Fruit fly (Drosophila melanogaster) whole organism, adult: Measurements from ENCODE around the gene Pp1-87B.
A peak's percentile ranks its signal among the peaks of the same experiment; 100 is the strongest.

Experiments
- CG11617 ChIP-seq: fragments of 200-800 bp; sonication (Bioruptor generic); optimal IDR thresholded peaks from 2 replicates; lab custom pipeline; 2017; ENCODE audit warnings: mild to moderate bottlenecking, missing biosample characterization, missing genetic modification reagents, missing genetic modification characterization
- CG14711 ChIP-seq: fragments of 200-800 bp; sonication (Bioruptor generic); optimal IDR thresholded peaks from 2 replicates; lab custom pipeline; 2018; ENCODE audit warnings: missing biosample characterization, mild to moderate bottlenecking, missing genetic modification characterization, moderate library complexity
- CG1620 ChIP-seq: fragments of 200-800 bp; sonication (Bioruptor generic); optimal IDR thresholded peaks from 2 replicates; lab custom pipeline; 2016; ENCODE audit warnings: missing biosample characterization, missing genetic modification characterization
- CG33017 ChIP-seq: fragments of 200-800 bp; sonication (Bioruptor generic); optimal IDR thresholded peaks from 2 replicates; lab custom pipeline; 2018; ENCODE audit warnings: missing biosample characterization, mild to moderate bottlenecking, missing genetic modification characterization, moderate library complexity
- CG7045 ChIP-seq: fragments of 200-800 bp; sonication (Bioruptor generic); optimal IDR thresholded peaks from 2 replicates; lab custom pipeline; 2017; ENCODE audit warnings: missing biosample characterization, mild to moderate bottlenecking, missing genetic modification characterization
- Clk ChIP-seq: fragments of 200-800 bp; sonication (Bioruptor generic); optimal IDR thresholded peaks from 2 replicates; lab custom pipeline; 2017; ENCODE audit warnings: missing biosample characterization, missing genetic modification characterization
- Crg-1 ChIP-seq: fragments of 200-800 bp; sonication (Bioruptor generic); optimal IDR thresholded peaks from 2 replicates; lab custom pipeline; 2016; ENCODE audit warnings: missing biosample characterization, missing genetic modification characterization
- Mnt ChIP-seq: fragments of 200-800 bp; sonication (Bioruptor generic); optimal IDR thresholded peaks from 2 replicates; lab custom pipeline; 2016; ENCODE audit warnings: missing biosample characterization, mild to moderate bottlenecking, missing genetic modification characterization
- cic ChIP-seq: fragments of 200-800 bp; sonication (Bioruptor generic); optimal IDR thresholded peaks from 2 replicates; lab custom pipeline; 2017; ENCODE audit warnings: missing biosample characterization, mild to moderate bottlenecking, missing genetic modification characterization, moderate library complexity
- cnc ChIP-seq, 2 experiments: fragments of >200 bp; optimal IDR thresholded peaks; 2 replicates each; lab custom pipeline; 2017
- kay ChIP-seq: fragments of 200-800 bp; sonication (Bioruptor generic); peaks from one replicate; lab custom pipeline; 2016; ENCODE audit warnings: missing biosample characterization, missing genetic modification characterization, borderline replicate concordance
- ovo ChIP-seq: fragments of 200-800 bp; sonication (Bioruptor generic); optimal IDR thresholded peaks from 2 replicates; lab custom pipeline; 2016; ENCODE audit warnings: missing biosample characterization, missing genetic modification characterization
- pad ChIP-seq: fragments of 200-800 bp; sonication (Bioruptor generic); optimal IDR thresholded peaks from 3 replicates; lab custom pipeline; 2017; ENCODE audit warnings: missing biosample characterization, missing genetic modification characterization, mild to moderate bottlenecking, moderate library complexity, missing genetic modification reagents
- tj ChIP-seq: fragments of 200-800 bp; sonication (Bioruptor generic); optimal IDR thresholded peaks from 3 replicates; lab custom pipeline; 2017; ENCODE audit warnings: missing biosample characterization, mild to moderate bottlenecking, missing genetic modification characterization, moderate library complexity

dm6 chr3R:12459879-12460522 is 34.3 kb upstream of the Pp1-87B start, which contains the start of the genes CG5961 and Polr3C:
- TF ChIP-seq Mnt (peak; percentile 82), Crg-1 (no peak), kay (GFP tag; lab: Kevin White, UChicago) (no peak), ovo (GFP tag; lab: Kevin White, UChicago) (no peak), tj (GFP tag; lab: Kevin White, UChicago) (peak; percentile 85), CG11617 (GFP tag; lab: Kevin White, UChicago) (no peak), CG14711 (no peak), CG7045 (GFP tag; lab: Kevin White, UChicago) (no peak), cic (peak; percentile 39), CG1620 (no peak), Clk (no peak), pad (GFP tag; lab: Kevin White, UChicago) (no peak), CG33017 (tag; lab: Kevin White, UChicago) (no peak), cnc (optimal IDR thresholded peaks at IDR 0.05; lab: Kevin White, UChicago) (no peak)
